Worm (Caenorhabditis elegans): Measurements from ENCODE around the gene D2062.13.

D2062.13 gene

ce11 chrII:2627154-2627799, 14.9 kb downstream of the D2062.13 start, which contains the start of gene sri-71:
Gene sri-71 (plus strand): TSS chrII:2627749.
- TF ChIP-seq nhr-77 (tag; optimal IDR thresholded peaks at IDR 0.05) (no peak), nhr-28 (tag; optimal IDR thresholded peaks at IDR 0.05) (no peak), nhr-76 (tag; optimal IDR thresholded peaks at IDR 0.05) (no peak), eor-1 (tag; optimal IDR thresholded peaks at IDR 0.05) (no peak), tbx-2 (tag; optimal IDR thresholded peaks at IDR 0.05) (no peak), ama-1 (optimal IDR thresholded peaks at IDR 0.05) (no peak), elt-3 (tag; optimal IDR thresholded peaks at IDR 0.05) (no peak), sea-2 (GFP tag; optimal IDR thresholded peaks at IDR 0.05) (no peak)

ce11 chrII:2628401-2628800, 16.0 kb downstream of the D2062.13 start:
- no peak for TF ChIP-seq ceh-82 (tag; optimal IDR thresholded peaks at IDR 0.05)
- TF ChIP-seq unc-39 (tag; optimal IDR thresholded peaks at IDR 0.05) = no peak
- TF ChIP-seq mdl-1 (tag; optimal IDR thresholded peaks at IDR 0.05) = no peak
- no peak for TF ChIP-seq aly-2 (tag; optimal IDR thresholded peaks at IDR 0.05)
- no peak for TF ChIP-seq nhr-23 (tag; optimal IDR thresholded peaks at IDR 0.05)
- no peak for TF ChIP-seq nhr-12 (tag; optimal IDR thresholded peaks at IDR 0.05)
- TF ChIP-seq snpc-4 (tag; optimal IDR thresholded peaks at IDR 0.05) = no peak
- TF ChIP-seq R02D3.7 (tag; optimal IDR thresholded peaks at IDR 0.05) = no peak
- TF ChIP-seq nhr-76 (tag; optimal IDR thresholded peaks at IDR 0.05) = no peak
- no peak for TF ChIP-seq tbx-2 (tag; optimal IDR thresholded peaks at IDR 0.05)

- no peak for TF ChIP-seq fos-1 (tag; optimal IDR thresholded peaks at IDR 0.05)
- no peak for TF ChIP-seq nhr-23 (tag; optimal IDR thresholded peaks at IDR 0.05)
Observed at ce11 chrII:2629270-2629669, 16.9 kb downstream of the D2062.13 start, which contains the start of gene sri-37. Gene sri-37 (plus strand): TSS chrII:2629570.

- no peak for TF ChIP-seq mdl-1 (tag; optimal IDR thresholded peaks at IDR 0.05)
- TF ChIP-seq nhr-25 (tag; optimal IDR thresholded peaks at IDR 0.05) = no peak
- TF ChIP-seq fos-1 (tag; optimal IDR thresholded peaks at IDR 0.05) = no peak
- no peak for TF ChIP-seq skn-1 (tag; optimal IDR thresholded peaks at IDR 0.05)
- TF ChIP-seq snpc-4 (tag; optimal IDR thresholded peaks at IDR 0.05) = no peak
- no peak for TF ChIP-seq ztf-4 (tag; optimal IDR thresholded peaks at IDR 0.05)
- TF ChIP-seq pha-4 (tag; optimal IDR thresholded peaks at IDR 0.05) = no peak
Observed at ce11 chrII:2631169-2631568, 18.8 kb downstream of the D2062.13 start, which contains the start of gene D2062.1. Gene D2062.1 (plus strand): TSS chrII:2631469.

ce11 chrII:2637359-2637758, 25.0 kb downstream of the D2062.13 start, which contains the start of gene F22E5.21:
Gene F22E5.21 (minus strand): TSS chrII:2637459.
- TF ChIP-seq ZK546.5 (tag; optimal IDR thresholded peaks at IDR 0.05) (no peak), ceh-9 (tag; optimal IDR thresholded peaks at IDR 0.05) (no peak), nhr-237 (tag; optimal IDR thresholded peaks at IDR 0.05) (no peak), elt-1 (tag; optimal IDR thresholded peaks at IDR 0.05) (no peak), lin-15B (tag; optimal IDR thresholded peaks at IDR 0.05) (no peak), fkh-2 (tag; optimal IDR thresholded peaks at IDR 0.05) (no peak), fos-1 (tag; optimal IDR thresholded peaks at IDR 0.05) (no peak), jun-1 (tag; optimal IDR thresholded peaks at IDR 0.05) (no peak), pqm-1 (tag; optimal IDR thresholded peaks at IDR 0.05) (no peak), ztf-4 (tag; optimal IDR thresholded peaks at IDR 0.05) (no peak), nhr-67 (tag; optimal IDR thresholded peaks at IDR 0.05) (no peak), ceh-82 (tag; optimal IDR thresholded peaks at IDR 0.05) (no peak), tbx-2 (tag; optimal IDR thresholded peaks at IDR 0.05) (no peak), unc-62 (GFP tag; optimal IDR thresholded peaks at IDR 0.05) (no peak), aly-2 (tag; optimal IDR thresholded peaks at IDR 0.05) (no peak), nhr-43 (tag; optimal IDR thresholded peaks at IDR 0.05; ENCODE audit: poor library complexity, severe bottlenecking) (no peak), nhr-25 (tag; optimal IDR thresholded peaks at IDR 0.05) (no peak), ceh-28 (tag; optimal IDR thresholded peaks at IDR 0.05) (no peak)

- TF ChIP-seq pha-4 (tag; optimal IDR thresholded peaks at IDR 0.05) (peak; percentile 32), R02D3.7 (tag; optimal IDR thresholded peaks at IDR 0.05) (no peak), skn-1 (tag; optimal IDR thresholded peaks at IDR 0.05) (peak; percentile 52)
Observed at ce11 chrII:2638062-2638461, 25.7 kb downstream of the D2062.13 start, which contains the start of gene F22E5.9. Gene F22E5.9 (plus strand): TSS chrII:2638388.

All from whole organism, L3 larva.